Worm (Caenorhabditis elegans) whole organism, late embryonic: Measurements from ENCODE around the gene klf-1.

Source experiments
- K09A11.1 ChIP-seq: sonication (generic microtip); optimal IDR thresholded peaks from 2 replicates; lab custom pipeline; 2017; ENCODE audit warnings: antibody characterized with exemption, mild to moderate bottlenecking, missing genetic modification characterization, missing compliant biosample characterization; ENCODE audit not compliant: insufficient read depth
- ama-1 ChIP-seq: fragments of 150-350 bp; optimal IDR thresholded peaks from 2 replicates; lab custom pipeline; 2014
- ceh-22 ChIP-seq: sonication (generic microtip); optimal IDR thresholded peaks from 2 replicates; lab custom pipeline; 2017; ENCODE audit warnings: missing biosample characterization, missing genetic modification characterization
- ceh-45 ChIP-seq: fragments of 200-800 bp; sonication (Bioruptor generic); IDR thresholded peaks from 2 replicates; pipeline ENCODE4 v1.3.6; 2022; ENCODE audit warnings: missing genetic modification reagents, missing genetic modification characterization, missing compliant biosample characterization
- elt-2 ChIP-seq: sonication (generic microtip); optimal IDR thresholded peaks from 2 replicates; lab custom pipeline; 2016; ENCODE audit warnings: missing genetic modification reagents, missing genetic modification characterization, missing compliant biosample characterization
- eyg-1 ChIP-seq: sonication (generic microtip); optimal IDR thresholded peaks from 2 replicates; lab custom pipeline; 2016; ENCODE audit warnings: missing genotype, missing genetic modification characterization, missing compliant biosample characterization
- fax-1 ChIP-seq: sonication (generic microtip); optimal IDR thresholded peaks from 2 replicates; lab custom pipeline; 2016; ENCODE audit warnings: missing genotype, missing genetic modification characterization, missing compliant biosample characterization
- lin-11 ChIP-seq: fragments of 200-800 bp; sonication (Bioruptor generic); optimal IDR thresholded peaks from 2 replicates; lab custom pipeline; 2018; ENCODE audit warnings: mild to moderate bottlenecking, missing genetic modification characterization, missing compliant biosample characterization
- nhr-11 ChIP-seq: fragments of 150-350 bp; optimal IDR thresholded peaks from 2 replicates; lab custom pipeline; 2014; ENCODE audit warnings: missing biosample characterization, missing genetic modification characterization
- odd-2 ChIP-seq: sonication (generic microtip); optimal IDR thresholded peaks from 2 replicates; lab custom pipeline; 2017; ENCODE audit warnings: antibody characterized with exemption, mild to moderate bottlenecking, missing genetic modification characterization, missing compliant biosample characterization
- pag-3 ChIP-seq: sonication (generic microtip); optimal IDR thresholded peaks from 2 replicates; lab custom pipeline; 2016; ENCODE audit warnings: missing compliant biosample characterization, missing genetic modification characterization, borderline replicate concordance
- zip-5 ChIP-seq: sonication (generic microtip); optimal IDR thresholded peaks from 2 replicates; lab custom pipeline; 2016; ENCODE audit warnings: missing genetic modification characterization, missing compliant biosample characterization

DNA sequence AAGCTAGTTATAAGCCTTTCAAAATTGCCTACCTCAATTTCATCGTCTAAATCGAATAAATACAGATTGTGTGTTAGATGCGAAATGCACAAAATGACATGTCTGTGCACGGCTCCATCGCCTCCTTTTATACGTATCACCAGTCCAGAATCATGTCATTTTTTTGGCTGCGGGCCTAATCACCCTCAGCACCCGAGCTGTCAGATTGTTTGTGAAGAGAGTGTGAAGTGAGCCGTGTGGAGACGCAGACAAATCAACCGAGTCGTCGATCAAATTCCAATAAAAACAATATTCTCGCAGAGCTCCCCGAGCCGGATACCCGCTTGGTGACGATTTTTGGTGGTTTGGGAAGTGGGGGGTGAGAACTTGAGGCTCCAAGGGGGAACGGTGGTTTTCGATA lies 26.5 kb downstream of the klf-1 start, which contains the start of gene idpa-1:
- TF ChIP-seq zip-5 (tag; lab: Kevin White, UChicago) (no peak), odd-2 (no peak), ceh-45 (no peak), fax-1 (tag; lab: Kevin White, UChicago) (no peak), ama-1 (no peak), K09A11.1 (tag; lab: Kevin White, UChicago) (no peak), eyg-1 (tag; lab: Kevin White, UChicago) (no peak), ceh-22 (no peak), elt-2 (tag; lab: Kevin White, UChicago) (no peak), nhr-11 (tag; lab: Kevin White, UChicago) (no peak), pag-3 (tag; lab: Kevin White, UChicago) (no peak), lin-11 (tag; lab: Kevin White, UChicago) (no peak)
